Worm (Caenorhabditis elegans) whole organism, L2 larva: Measurements from ENCODE around the gene marg-1.

Experiments used
- C34F6.9 ChIP-seq: fragments of 150-350 bp; optimal IDR thresholded peaks from 2 replicates; lab custom pipeline; 2014; ENCODE audit warnings: missing biosample characterization, missing genetic modification characterization
- F13H6.1 ChIP-seq: sonication (generic microtip); optimal IDR thresholded peaks from 2 replicates; lab custom pipeline; 2016; ENCODE audit warnings: missing genetic modification characterization, missing compliant biosample characterization
- R02D3.7 ChIP-seq: fragments of 150-350 bp; optimal IDR thresholded peaks from 2 replicates; lab custom pipeline; 2014; ENCODE audit warnings: missing biosample characterization, missing genetic modification characterization
- Y55F3AM.14 ChIP-seq: fragments of 200-800 bp; sonication (Bioruptor generic); optimal IDR thresholded peaks from 2 replicates; lab custom pipeline; 2018; ENCODE audit warnings: mild to moderate bottlenecking, missing genetic modification characterization, missing compliant biosample characterization
- ZK546.5 ChIP-seq: sonication (generic microtip); optimal IDR thresholded peaks from 2 replicates; lab custom pipeline; 2017; ENCODE audit warnings: missing biosample characterization, missing genetic modification characterization
- alr-1 ChIP-seq: fragments of 150-350 bp; optimal IDR thresholded peaks from 2 replicates; lab custom pipeline; 2014; ENCODE audit warnings: missing biosample characterization, missing genetic modification characterization
- aly-2 ChIP-seq: fragments of 150-350 bp; optimal IDR thresholded peaks from 2 replicates; lab custom pipeline; 2014; ENCODE audit warnings: missing biosample characterization, missing genetic modification characterization
- ama-1 ChIP-seq: fragments of 150-350 bp; optimal IDR thresholded peaks from 2 replicates; lab custom pipeline; 2018; ENCODE audit warnings: inconsistent platforms
- blmp-1 ChIP-seq: sonication (generic microtip); optimal IDR thresholded peaks from 2 replicates; lab custom pipeline; 2017; ENCODE audit warnings: missing genetic modification characterization, mild to moderate bottlenecking, missing compliant biosample characterization, antibody characterized with exemption, moderate library complexity; ENCODE audit not compliant: insufficient read depth
- ceh-82 ChIP-seq: fragments of 150-350 bp; optimal IDR thresholded peaks from 2 replicates; lab custom pipeline; 2014; ENCODE audit warnings: missing biosample characterization, missing genetic modification characterization
- crh-2 ChIP-seq: sonication (generic microtip); optimal IDR thresholded peaks from 2 replicates; lab custom pipeline; 2017; ENCODE audit warnings: missing biosample characterization, missing genetic modification characterization
- dmd-4 ChIP-seq: sonication (generic microtip); optimal IDR thresholded peaks from 2 replicates; lab custom pipeline; 2017; ENCODE audit warnings: missing biosample characterization, missing genetic modification characterization
- elt-1 ChIP-seq: fragments of 150-350 bp; optimal IDR thresholded peaks from 2 replicates; lab custom pipeline; 2014; ENCODE audit warnings: missing biosample characterization, missing genetic modification characterization
- elt-3 ChIP-seq: sonication (generic microtip); optimal IDR thresholded peaks from 2 replicates; lab custom pipeline; 2017; ENCODE audit warnings: missing biosample characterization, missing genetic modification characterization
- fos-1 ChIP-seq: fragments of 150-350 bp; optimal IDR thresholded peaks from 2 replicates; lab custom pipeline; 2014; ENCODE audit warnings: missing biosample characterization, missing genetic modification characterization
- gmeb-1 ChIP-seq: fragments of 150-350 bp; optimal IDR thresholded peaks from 2 replicates; lab custom pipeline; 2014; ENCODE audit warnings: missing biosample characterization, missing genetic modification characterization
- lin-11 ChIP-seq: fragments of 150-350 bp; sonication (generic microtip); optimal IDR thresholded peaks from 2 replicates; lab custom pipeline; 2014; ENCODE audit warnings: missing biosample characterization, missing genetic modification characterization, inconsistent platforms, mixed read lengths
- lin-39 ChIP-seq: fragments of 150-350 bp; optimal IDR thresholded peaks from 2 replicates; lab custom pipeline; 2014; ENCODE audit warnings: missing biosample characterization, missing genetic modification reagents, missing genetic modification characterization
- lsy-2 ChIP-seq, 2 experiments: fragments of 150-350 bp in 1 of 2; sonication (generic microtip) in 1 of 2; optimal IDR thresholded peaks; 2 replicates each; lab custom pipeline; 2014 to 2017; ENCODE audit warnings: missing biosample characterization in 2 of 2, missing genetic modification characterization in 2 of 2
- mbf-1 ChIP-seq: sonication (generic microtip); optimal IDR thresholded peaks from 2 replicates; lab custom pipeline; 2017; ENCODE audit warnings: missing biosample characterization, missing genetic modification characterization
- mdl-1 ChIP-seq, 2 experiments: fragments of 150-350 bp in 1 of 2; sonication (generic microtip) in 1 of 2; optimal IDR thresholded peaks; 2 replicates each; lab custom pipeline; 2017; ENCODE audit warnings: missing biosample characterization in 2 of 2, missing genetic modification characterization in 2 of 2
- nhr-10 ChIP-seq: sonication (generic microtip); optimal IDR thresholded peaks from 2 replicates; lab custom pipeline; 2017; ENCODE audit warnings: missing biosample characterization, missing genetic modification characterization
- nhr-12 ChIP-seq: fragments of 150-350 bp; optimal IDR thresholded peaks from 2 replicates; lab custom pipeline; 2014; ENCODE audit warnings: missing biosample characterization, missing genetic modification characterization
- nhr-129 ChIP-seq: fragments of 150-350 bp; optimal IDR thresholded peaks from 2 replicates; lab custom pipeline; 2014; ENCODE audit warnings: missing biosample characterization, missing genetic modification characterization
- nhr-21 ChIP-seq: fragments of 150-350 bp; optimal IDR thresholded peaks from 2 replicates; lab custom pipeline; 2014; ENCODE audit warnings: missing biosample characterization, missing genetic modification characterization
- nhr-23 ChIP-seq: fragments of 150-350 bp; optimal IDR thresholded peaks from 2 replicates; lab custom pipeline; 2014; ENCODE audit warnings: missing biosample characterization, missing genetic modification reagents, missing genetic modification characterization
- nhr-237 ChIP-seq: fragments of 150-350 bp; optimal IDR thresholded peaks from 2 replicates; lab custom pipeline; 2014; ENCODE audit warnings: missing biosample characterization, missing genetic modification characterization
- nhr-6 ChIP-seq: fragments of 150-350 bp; optimal IDR thresholded peaks from 2 replicates; lab custom pipeline; 2014; ENCODE audit warnings: missing biosample characterization, missing genetic modification characterization
- nhr-77 ChIP-seq: fragments of 150-350 bp; optimal IDR thresholded peaks from 2 replicates; lab custom pipeline; 2014; ENCODE audit warnings: missing biosample characterization, missing genetic modification characterization
- sma-3 ChIP-seq: sonication (generic microtip); optimal IDR thresholded peaks from 2 replicates; lab custom pipeline; 2016; ENCODE audit warnings: missing genetic modification reagents, missing genetic modification characterization, missing compliant biosample characterization
- sma-9 ChIP-seq, 2 experiments: fragments of 150-350 bp in 1 of 2; sonication (generic microtip) in 1 of 2; optimal IDR thresholded peaks; 2 replicates each; lab custom pipeline; 2014 to 2016; ENCODE audit warnings: missing genetic modification characterization in 2 of 2, mild to moderate bottlenecking in 1 of 2, missing biosample characterization in 1 of 2, missing compliant biosample characterization in 1 of 2, missing genetic modification reagents in 1 of 2, moderate library complexity in 1 of 2
- snpc-4 ChIP-seq: fragments of 150-350 bp; optimal IDR thresholded peaks from 2 replicates; lab custom pipeline; 2014; ENCODE audit warnings: missing biosample characterization, missing genetic modification characterization
- unc-55 ChIP-seq: fragments of 150-350 bp; sonication (generic microtip); optimal IDR thresholded peaks from 3 replicates; lab custom pipeline; 2014; ENCODE audit warnings: missing biosample characterization, missing genetic modification reagents, missing genetic modification characterization
- unc-62 ChIP-seq: fragments of 150-350 bp; optimal IDR thresholded peaks from 2 replicates; lab custom pipeline; 2014; ENCODE audit warnings: missing biosample characterization, missing genetic modification reagents, missing genetic modification characterization
- zag-1 ChIP-seq: fragments of 150-350 bp; optimal IDR thresholded peaks from 2 replicates; lab custom pipeline; 2014; ENCODE audit warnings: missing biosample characterization, missing genetic modification characterization
- ztf-1 ChIP-seq: fragments of 200-800 bp; sonication (Bioruptor generic); conservative IDR thresholded peaks from 2 replicates; pipeline ENCODE4 v1.3.6; 2022; ENCODE audit warnings: missing genetic modification characterization, missing compliant biosample characterization
- ztf-11 ChIP-seq: sonication (generic microtip); optimal IDR thresholded peaks from 2 replicates; lab custom pipeline; 2017; ENCODE audit warnings: missing biosample characterization, missing genetic modification characterization
- ztf-4 ChIP-seq: fragments of 150-350 bp; optimal IDR thresholded peaks from 2 replicates; lab custom pipeline; 2014; ENCODE audit warnings: missing biosample characterization, missing genetic modification characterization

The marg-1 gene

DNA sequence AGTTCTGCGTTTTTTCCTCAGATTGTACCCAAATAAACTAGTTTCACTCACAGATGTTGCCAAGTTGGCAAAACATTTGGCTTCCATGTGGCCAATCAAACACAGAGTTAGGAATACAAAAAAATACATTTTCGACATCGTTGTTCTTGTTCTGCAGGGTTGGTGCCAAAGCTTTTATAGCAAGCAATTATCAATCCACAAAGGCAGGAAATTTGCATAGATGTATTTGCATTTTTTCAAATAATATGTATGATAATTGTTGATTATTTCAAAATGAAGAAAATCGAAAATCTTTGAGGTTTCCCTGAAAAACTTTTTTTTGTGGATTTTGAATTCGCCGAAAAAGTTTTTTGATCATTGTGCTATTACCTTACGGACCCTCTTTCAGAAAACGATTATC lies 18.5 kb downstream of the marg-1 start, which contains the start of gene T14G12.11:
TSS of gene T14G12.11 (minus strand) at position 138 of the 400 bp plus-strand sequence.
- no peak for TF ChIP-seq ZK546.5 (tag; lab: Kevin White, UChicago)
- no peak for TF ChIP-seq lin-39 (tag; lab: Kevin White, UChicago)
- TF ChIP-seq nhr-237 (tag; lab: Kevin White, UChicago), result no peak
- TF ChIP-seq C34F6.9 (tag; lab: Kevin White, UChicago), result no peak
- no peak for TF ChIP-seq sma-3 (GFP tag; lab: Kevin White, UChicago)
- TF ChIP-seq fos-1 (tag; lab: Kevin White, UChicago), result no peak
- no peak for TF ChIP-seq elt-3 (tag; lab: Kevin White, UChicago)
- TF ChIP-seq nhr-21 (tag; lab: Kevin White, UChicago), result no peak
- no peak for TF ChIP-seq alr-1 (tag; lab: Kevin White, UChicago)
- no peak for TF ChIP-seq F13H6.1 (tag; lab: Kevin White, UChicago)
- TF ChIP-seq Y55F3AM.14 (GFP tag; lab: Kevin White, UChicago), result no peak
- TF ChIP-seq zag-1, result no peak
- TF ChIP-seq, all 48 proteins: peak for 0

DNA sequence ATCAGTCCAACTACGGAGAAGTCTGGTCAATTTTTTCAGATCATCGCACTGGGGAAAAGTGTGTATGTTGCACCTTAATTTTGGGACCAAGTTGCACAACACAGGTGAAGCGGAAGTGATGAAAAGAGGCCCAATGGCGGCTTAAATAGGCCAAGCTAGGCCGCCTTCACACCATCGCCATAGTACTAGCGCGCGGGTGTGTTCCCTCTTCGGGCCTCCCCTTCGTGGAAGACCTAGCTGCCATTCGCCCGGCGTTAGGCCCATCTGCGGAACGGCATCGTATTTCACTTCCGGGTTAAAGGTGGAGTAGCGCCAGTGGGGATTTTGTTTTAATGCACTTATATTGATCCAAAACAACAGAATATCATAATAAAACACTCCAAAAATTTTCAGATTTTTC lies 21.1 kb downstream of the marg-1 start:
- TF ChIP-seq ztf-1 (GFP tag; lab: Robert Waterston, UW) (no peak), alr-1 (tag; lab: Kevin White, UChicago) (no peak), sma-9 (GFP tag; optimal IDR thresholded peaks at IDR 0.05; lab: Kevin White, UChicago) (no peak), sma-9 (tag; optimal IDR thresholded peaks at IDR 0.05; lab: Kevin White, UChicago) (no peak), aly-2 (tag; lab: Kevin White, UChicago) (no peak), elt-1 (no peak), zag-1 (no peak)
- TF ChIP-seq, all 48 proteins: peak for 0

DNA sequence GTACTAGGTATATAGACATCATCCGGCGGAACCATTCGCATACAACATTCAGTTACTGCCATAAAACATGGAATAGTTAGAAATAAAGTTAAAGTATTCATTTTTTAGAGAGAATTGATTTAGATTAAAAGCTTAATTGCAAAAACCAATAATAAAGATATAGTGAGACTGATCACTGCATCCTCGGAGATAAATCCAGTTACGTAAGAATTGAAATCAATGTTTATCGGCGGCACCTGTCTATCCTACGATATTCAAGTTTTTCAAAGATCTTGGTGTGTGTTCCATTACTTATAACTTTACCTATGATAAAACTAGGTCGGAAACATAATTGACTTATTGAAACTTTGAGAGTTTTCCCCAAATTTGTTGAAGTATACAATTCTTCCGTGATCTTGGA lies 21.6 kb downstream of the marg-1 start, which contains the start of gene T14G12.6:
TSS of gene T14G12.6 (minus strand) at position 101 of the 400 bp plus-strand sequence.
- TF ChIP-seq snpc-4 (tag; lab: Kevin White, UChicago) (no peak), ztf-4 (no peak), ama-1 (lab: Kevin White, UChicago) (no peak), nhr-77 (no peak), nhr-23 (tag; lab: Kevin White, UChicago) (no peak), lin-39 (tag; lab: Kevin White, UChicago) (no peak), dmd-4 (no peak), elt-3 (tag; lab: Kevin White, UChicago) (no peak), elt-1 (no peak), nhr-6 (tag; lab: Kevin White, UChicago) (no peak), zag-1 (no peak), unc-62 (GFP tag; lab: Kevin White, UChicago) (no peak), unc-55 (GFP tag; lab: Kevin White, UChicago) (no peak), ceh-82 (tag; lab: Kevin White, UChicago) (no peak), lin-11 (tag; lab: Kevin White, UChicago) (no peak), gmeb-1 (tag; lab: Kevin White, UChicago) (no peak), mbf-1 (tag; lab: Kevin White, UChicago) (no peak), nhr-129 (no peak), alr-1 (tag; lab: Kevin White, UChicago) (no peak)

DNA sequence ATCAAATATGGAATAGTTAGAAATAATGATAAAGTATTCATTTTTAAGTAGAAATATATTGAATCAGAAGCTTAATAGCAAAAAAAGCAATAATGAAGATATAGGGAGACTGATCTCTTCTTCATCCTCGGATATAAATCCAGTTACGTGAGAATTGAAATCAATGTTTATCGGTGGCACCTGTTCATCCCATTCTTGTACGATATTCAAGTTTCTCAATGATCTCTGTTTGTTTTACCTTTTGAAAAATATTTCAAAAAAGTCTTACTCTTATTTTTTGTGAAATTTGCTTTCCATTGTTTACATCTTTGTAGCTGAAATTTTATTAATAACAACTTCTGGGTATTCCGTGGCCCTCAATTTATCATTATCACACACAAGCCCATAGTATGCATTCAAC lies 22.5 kb downstream of the marg-1 start, which contains the start of gene T14G12.12:
TSS of gene T14G12.12 (minus strand) at position 101 of the 400 bp plus-strand sequence.
- no peak for TF ChIP-seq nhr-21 (tag; lab: Kevin White, UChicago)
- TF ChIP-seq alr-1 (tag; lab: Kevin White, UChicago), result no peak
- TF ChIP-seq C34F6.9 (tag; lab: Kevin White, UChicago), result no peak
- no peak for TF ChIP-seq nhr-10 (tag; lab: Kevin White, UChicago)
- no peak for TF ChIP-seq unc-62 (GFP tag; lab: Kevin White, UChicago)
- TF ChIP-seq lin-11 (tag; lab: Kevin White, UChicago), result no peak
- TF ChIP-seq ztf-11 (tag; lab: Kevin White, UChicago), result no peak
- no peak for TF ChIP-seq blmp-1 (tag; lab: Kevin White, UChicago)
- TF ChIP-seq crh-2 (tag; lab: Kevin White, UChicago), result no peak
- TF ChIP-seq nhr-23 (tag; lab: Kevin White, UChicago), result no peak
- TF ChIP-seq nhr-12 (tag; lab: Kevin White, UChicago), result no peak
- TF ChIP-seq snpc-4 (tag; lab: Kevin White, UChicago), result no peak
- TF ChIP-seq sma-9 (GFP tag; optimal IDR thresholded peaks at IDR 0.05; lab: Kevin White, UChicago), result no peak
- TF ChIP-seq sma-9 (tag; optimal IDR thresholded peaks at IDR 0.05; lab: Kevin White, UChicago), result no peak
- no peak for TF ChIP-seq dmd-4
- TF ChIP-seq elt-3 (tag; lab: Kevin White, UChicago), result no peak
- no peak for TF ChIP-seq ZK546.5 (tag; lab: Kevin White, UChicago)
- no peak for TF ChIP-seq lsy-2 (tag; optimal IDR thresholded peaks at IDR 0.05; lab: Kevin White, UChicago)
- TF ChIP-seq nhr-237 (tag; lab: Kevin White, UChicago), result no peak
- TF ChIP-seq R02D3.7 (tag; lab: Kevin White, UChicago), result no peak
- no peak for TF ChIP-seq mdl-1 (tag; optimal IDR thresholded peaks at IDR 0.05; lab: Kevin White, UChicago)
